Fruit fly (Drosophila melanogaster) whole organism, embryonic: ENCODE measurements around the gene CG11294.

Experiments used
- Abd-B ChIP-seq: fragments of 200-800 bp; sonication (Bioruptor generic); optimal IDR thresholded peaks from 2 replicates; lab custom pipeline; 2018; ENCODE audit warnings: missing biosample characterization, mild to moderate bottlenecking, missing genetic modification characterization, moderate library complexity
- CG11723 ChIP-seq: fragments of 200-800 bp; sonication (Bioruptor generic); optimal IDR thresholded peaks from 2 replicates; lab custom pipeline; 2017; ENCODE audit warnings: missing biosample characterization, mild to moderate bottlenecking, missing genetic modification characterization
- CG15479 ChIP-seq: fragments of 200-800 bp; sonication (Bioruptor generic); optimal IDR thresholded peaks from 3 replicates; lab custom pipeline; 2019; ENCODE audit warnings: missing biosample characterization, mild to moderate bottlenecking, missing genetic modification characterization, moderate library complexity
- CG16813 ChIP-seq: fragments of 200-800 bp; sonication (Bioruptor generic); IDR thresholded peaks from 3 replicates; pipeline ENCODE4 v1.3.6; 2022; ENCODE audit warnings: missing biosample characterization, missing genetic modification characterization; ENCODE audit not compliant: partially characterized antibody
- CG17829 ChIP-seq: fragments of 200-800 bp; optimal IDR thresholded peaks from 2 replicates; lab custom pipeline; 2019; ENCODE audit warnings: missing biosample characterization, mild to moderate bottlenecking, missing genetic modification characterization, moderate library complexity
- CG2199 ChIP-seq: fragments of 200-800 bp; sonication (Bioruptor generic); IDR thresholded peaks from 3 replicates; pipeline ENCODE4 v1.3.6; 2022; ENCODE audit warnings: missing biosample characterization, missing genetic modification characterization
- CG3847 ChIP-seq: fragments of 200-800 bp; sonication (Bioruptor generic); IDR thresholded peaks from 2 replicates; pipeline ENCODE4 v1.3.6; 2022; ENCODE audit warnings: missing biosample characterization, missing genetic modification characterization
- CG4282 ChIP-seq: fragments of 200-800 bp; sonication (Bioruptor generic); optimal IDR thresholded peaks from 2 replicates; lab custom pipeline; 2016; ENCODE audit warnings: missing biosample characterization, missing genetic modification characterization
- CG4360 ChIP-seq: fragments of 200-800 bp; sonication (Bioruptor generic); IDR thresholded peaks from 2 replicates; pipeline ENCODE4 v1.3.6; 2022; ENCODE audit warnings: missing biosample characterization, missing genetic modification characterization
- CG7271 ChIP-seq: fragments of 200-800 bp; sonication (Bioruptor generic); optimal IDR thresholded peaks from 2 replicates; lab custom pipeline; 2018; ENCODE audit warnings: missing biosample characterization, mild to moderate bottlenecking, missing genetic modification characterization, moderate library complexity
- CG8359 ChIP-seq: fragments of 200-800 bp; sonication (Bioruptor generic); optimal IDR thresholded peaks from 2 replicates; lab custom pipeline; 2017; ENCODE audit warnings: missing biosample characterization, mild to moderate bottlenecking, missing genetic modification characterization, borderline replicate concordance
- Drgx ChIP-seq: fragments of 200-800 bp; sonication (Bioruptor generic); IDR thresholded peaks from 2 replicates; pipeline ENCODE4 v1.3.6; 2022; ENCODE audit warnings: missing biosample characterization, missing genetic modification characterization
- Elba2 ChIP-seq: fragments of 200-800 bp; sonication (Bioruptor generic); optimal IDR thresholded peaks from 3 replicates; lab custom pipeline; 2016; ENCODE audit warnings: missing biosample characterization, missing genetic modification characterization
- HHEX ChIP-seq: fragments of 200-800 bp; sonication (Bioruptor generic); optimal IDR thresholded peaks from 3 replicates; lab custom pipeline; 2017; ENCODE audit warnings: missing biosample characterization, mild to moderate bottlenecking, missing genetic modification characterization, missing genetic modification reagents
- HmgZ ChIP-seq: fragments of 200-800 bp; sonication (Bioruptor generic); optimal IDR thresholded peaks from 2 replicates; lab custom pipeline; 2018; ENCODE audit warnings: missing biosample characterization, mild to moderate bottlenecking, missing genetic modification characterization
- Max ChIP-seq: fragments of 200-800 bp; sonication (Bioruptor generic); optimal IDR thresholded peaks from 2 replicates; lab custom pipeline; 2016; ENCODE audit warnings: missing biosample characterization, mild to moderate bottlenecking, missing genetic modification characterization
- Oaz ChIP-seq: fragments of 200-800 bp; sonication (Bioruptor generic); IDR thresholded peaks from 2 replicates; pipeline ENCODE4 v1.3.6; 2022; ENCODE audit warnings: missing biosample characterization, missing genetic modification characterization
- Pdp1 ChIP-seq, 2 experiments: fragments of 200-800 bp; sonication (Bioruptor generic); optimal IDR thresholded peaks; 3 replicates each; lab custom pipeline; 2016; ENCODE audit warnings: missing biosample characterization in 2 of 2, missing genetic modification characterization in 2 of 2, mild to moderate bottlenecking in 1 of 2, moderate library complexity in 1 of 2
- Rfx ChIP-seq: fragments of 200-800 bp; sonication (Bioruptor generic); IDR thresholded peaks from 2 replicates; pipeline ENCODE4 v1.3.6; 2022; ENCODE audit warnings: missing biosample characterization, missing genetic modification characterization
- Six4 ChIP-seq: fragments of 200-800 bp; sonication (Bioruptor generic); optimal IDR thresholded peaks from 2 replicates; lab custom pipeline; 2016; ENCODE audit warnings: missing biosample characterization, missing genetic modification characterization
- Trl ChIP-seq, 3 experiments: fragments of >200 bp in 2 of 3; fragments of 200-800 bp in 1 of 3; sonication (Bioruptor generic) in 1 of 3; optimal IDR thresholded peaks; 2 replicates in 1 of 3; 3 replicates in 2 of 3; lab custom pipeline; 2016 to 2017; ENCODE audit warnings: missing biosample characterization in 1 of 3, missing genetic modification characterization in 1 of 3
- abd-A ChIP-seq: fragments of 200-800 bp; sonication (Bioruptor generic); optimal IDR thresholded peaks from 3 replicates; lab custom pipeline; 2019; ENCODE audit warnings: missing biosample characterization, mild to moderate bottlenecking, missing genetic modification characterization, moderate library complexity
- ac ChIP-seq: fragments of 200-800 bp; sonication (Bioruptor generic); optimal IDR thresholded peaks from 3 replicates; lab custom pipeline; 2017; ENCODE audit warnings: missing biosample characterization, mild to moderate bottlenecking, missing genetic modification characterization
- ap ChIP-seq: fragments of 200-800 bp; sonication (Bioruptor generic); IDR thresholded peaks from 2 replicates; pipeline ENCODE4 v1.3.6; 2022; ENCODE audit warnings: missing biosample characterization, missing genetic modification characterization
- bbx ChIP-seq: fragments of 200-800 bp; sonication (Bioruptor generic); IDR thresholded peaks from 2 replicates; pipeline ENCODE4 v1.3.6; 2022; ENCODE audit warnings: missing biosample characterization, missing genetic modification characterization; ENCODE audit not compliant: partially characterized antibody
- btn ChIP-seq: fragments of 200-800 bp; sonication (Bioruptor generic); optimal IDR thresholded peaks from 2 replicates; lab custom pipeline; 2016; ENCODE audit warnings: missing biosample characterization, missing genetic modification characterization
- cad ChIP-seq: fragments of >200 bp; optimal IDR thresholded peaks from 2 replicates; lab custom pipeline; 2017; ENCODE audit warnings: missing biosample characterization, missing genetic modification characterization
- cg ChIP-seq: fragments of 200-800 bp; sonication (Bioruptor generic); optimal IDR thresholded peaks from 3 replicates; lab custom pipeline; 2019; ENCODE audit warnings: missing biosample characterization, mild to moderate bottlenecking, missing genetic modification characterization, moderate library complexity
- chn ChIP-seq: fragments of 200-800 bp; sonication (Bioruptor generic); optimal IDR thresholded peaks from 2 replicates; lab custom pipeline; 2016; ENCODE audit warnings: missing biosample characterization, missing genetic modification characterization
- crp ChIP-seq, 2 experiments: fragments of 200-800 bp; sonication (Bioruptor generic); optimal IDR thresholded peaks; 2 replicates in 1 of 2; 3 replicates in 1 of 2; lab custom pipeline; 2017; ENCODE audit warnings: missing biosample characterization in 2 of 2, missing genetic modification characterization in 2 of 2, mild to moderate bottlenecking in 1 of 2, moderate library complexity in 1 of 2
- cwo ChIP-seq: fragments of 200-800 bp; sonication (Bioruptor generic); optimal IDR thresholded peaks from 3 replicates; lab custom pipeline; 2017; ENCODE audit warnings: missing biosample characterization, missing genetic modification characterization, mild to moderate bottlenecking, moderate library complexity, missing genetic modification reagents
- dysf ChIP-seq: fragments of 200-800 bp; sonication (Bioruptor generic); IDR thresholded peaks from 3 replicates; pipeline ENCODE4 v1.3.6; 2022; ENCODE audit warnings: missing biosample characterization, missing genetic modification characterization
- gcm ChIP-seq: fragments of 200-800 bp; sonication (Bioruptor generic); optimal IDR thresholded peaks from 2 replicates; lab custom pipeline; 2019; ENCODE audit warnings: missing biosample characterization, mild to moderate bottlenecking, missing genetic modification characterization, moderate library complexity
- kay ChIP-seq: fragments of 200-800 bp; sonication (Bioruptor generic); optimal IDR thresholded peaks from 2 replicates; lab custom pipeline; 2016; ENCODE audit warnings: missing biosample characterization, missing genetic modification characterization
- p53 ChIP-seq: fragments of 200-800 bp; sonication (Bioruptor generic); optimal IDR thresholded peaks from 2 replicates; lab custom pipeline; 2016; ENCODE audit warnings: missing biosample characterization, missing genetic modification characterization
- prd ChIP-seq, 3 experiments: fragments of >200 bp in 2 of 3; fragments of 200-800 bp in 1 of 3; sonication (Bioruptor generic) in 1 of 3; optimal IDR thresholded peaks in 2 of 3; IDR thresholded peaks in 1 of 3; 2 replicates in 2 of 3; 3 replicates in 1 of 3; pipeline versions ENCODE4 v1.3.6 to Lab custom; 2017 to 2022; ENCODE audit warnings: missing biosample characterization in 1 of 3, missing genetic modification characterization in 1 of 3
- rib ChIP-seq: fragments of 200-800 bp; sonication (Bioruptor generic); IDR thresholded peaks from 2 replicates; pipeline ENCODE4 v1.3.6; 2022; ENCODE audit warnings: missing biosample characterization, missing genetic modification characterization
- ro ChIP-seq: fragments of 200-800 bp; sonication (Bioruptor generic); IDR thresholded peaks from 2 replicates; pipeline ENCODE4 v1.3.6; 2022; ENCODE audit warnings: missing biosample characterization, missing genetic modification characterization
- row ChIP-seq: fragments of 200-800 bp; sonication (Bioruptor generic); IDR thresholded peaks from 3 replicates; pipeline ENCODE4 v1.3.6; 2022; ENCODE audit warnings: missing biosample characterization, missing genetic modification characterization
- sens ChIP-seq: fragments of 200-800 bp; sonication (Bioruptor generic); peaks from one replicate; lab custom pipeline; 2016; ENCODE audit warnings: missing biosample characterization, missing genetic modification characterization
- sim ChIP-seq: fragments of 200-800 bp; sonication (Bioruptor generic); IDR thresholded peaks from 2 replicates; pipeline ENCODE4 v1.3.6; 2022; ENCODE audit warnings: missing biosample characterization, missing genetic modification characterization
- sr ChIP-seq: fragments of 200-800 bp; sonication (Bioruptor generic); IDR thresholded peaks from 3 replicates; pipeline ENCODE4 v1.3.6; 2022; ENCODE audit warnings: missing biosample characterization, missing genetic modification characterization
- trem ChIP-seq: fragments of 200-800 bp; optimal IDR thresholded peaks from 3 replicates; lab custom pipeline; 2019; ENCODE audit warnings: missing biosample characterization, mild to moderate bottlenecking, missing genetic modification characterization, moderate library complexity
- ttk ChIP-seq: fragments of 200-800 bp; sonication (Bioruptor generic); IDR thresholded peaks from 2 replicates; pipeline ENCODE4 v2.1.2; 2022; ENCODE audit warnings: missing biosample characterization, missing genetic modification characterization
- wdn ChIP-seq: fragments of 200-800 bp; sonication (Bioruptor generic); IDR thresholded peaks from 2 replicates; pipeline ENCODE4 v1.3.6; 2022; ENCODE audit warnings: missing biosample characterization, missing genetic modification characterization
- zen ChIP-seq: fragments of 200-800 bp; sonication (Bioruptor generic); optimal IDR thresholded peaks from 3 replicates; lab custom pipeline; 2018; ENCODE audit warnings: missing biosample characterization, mild to moderate bottlenecking, missing genetic modification characterization, moderate library complexity
- zfh2 ChIP-seq: fragments of 200-800 bp; sonication (Bioruptor generic); optimal IDR thresholded peaks from 2 replicates; lab custom pipeline; 2016; ENCODE audit warnings: missing biosample characterization, missing genetic modification characterization

Gene CG11294

DNA sequence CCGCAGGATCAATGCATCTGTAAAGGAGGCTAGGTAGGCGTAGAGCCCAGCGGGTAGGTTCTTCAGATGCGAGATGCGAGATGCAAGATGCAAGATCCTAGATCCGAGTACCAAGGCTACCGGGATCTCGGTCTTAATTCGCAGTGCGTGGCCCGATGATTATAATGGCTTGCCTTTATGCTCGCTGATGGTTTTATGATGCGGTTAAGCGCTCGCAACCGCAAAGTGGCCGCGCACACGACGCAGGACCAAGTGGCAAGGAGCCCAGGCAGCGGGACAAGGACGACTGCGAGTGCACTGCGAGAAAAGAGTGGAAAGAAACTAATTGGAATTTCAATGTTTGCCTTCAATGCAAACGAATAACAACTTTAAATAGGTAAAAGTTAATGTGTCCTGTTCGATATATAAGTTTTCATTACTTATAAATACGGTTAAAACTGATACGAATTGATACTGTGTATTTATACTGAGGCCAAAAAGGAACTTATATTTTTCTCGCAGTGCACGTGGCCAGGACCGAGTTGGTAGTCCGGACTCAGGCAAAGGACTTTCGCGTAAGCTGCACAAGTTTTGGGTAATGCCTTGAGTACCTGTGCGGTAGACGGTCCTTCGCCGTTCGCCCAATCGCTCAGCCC is 39.3 kb downstream of the CG11294 start (continued):
- TF ChIP-seq ro (GFP tag; lab: Robert Waterston, UW) (no peak), ap (GFP tag; lab: Robert Waterston, UW) (no peak), CG4282 (GFP tag; lab: Kevin White, UChicago) (no peak), CG15479 (GFP tag; lab: Kevin White, UChicago) (peak; percentile 86), Elba2 (GFP tag; lab: Kevin White, UChicago) (peak; percentile 26), zen (tag; lab: Kevin White, UChicago) (peak; percentile 59), chn (no peak), btn (GFP tag; lab: Kevin White, UChicago) (no peak), CG3847 (GFP tag; lab: Robert Waterston, UW) (no peak), HHEX (GFP tag; lab: Kevin White, UChicago) (no peak), Drgx (GFP tag; lab: Robert Waterston, UW) (no peak), CG7271 (tag; lab: Kevin White, UChicago) (peak; percentile 58), ttk (GFP tag; lab: Robert Waterston, UW) (no peak), wdn (no peak), cad (peak; percentile 89)

DNA sequence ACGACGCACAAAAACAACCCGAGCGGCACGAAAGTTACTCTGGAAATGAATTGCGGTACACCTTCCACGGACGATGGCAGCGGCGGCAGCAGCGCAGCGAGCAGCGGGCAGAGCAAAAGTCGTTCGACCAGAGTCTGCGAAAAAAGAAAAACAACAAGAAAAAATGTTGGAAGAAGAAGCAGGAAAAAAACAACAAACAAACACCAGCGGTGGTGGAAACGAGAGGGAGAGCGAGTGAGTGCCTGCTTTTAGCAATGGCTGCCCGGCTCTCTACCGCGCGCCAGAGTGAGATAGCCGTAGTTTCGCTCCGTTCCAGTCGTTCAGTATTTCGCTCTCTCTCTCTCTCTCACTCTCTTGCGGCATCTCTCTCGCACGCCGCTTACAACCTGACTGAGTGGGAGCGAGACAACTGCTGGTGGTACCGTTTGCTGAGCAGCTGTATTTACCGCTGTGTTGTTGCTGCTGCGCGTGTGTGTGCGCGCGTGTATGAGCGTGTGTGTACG is 42.7 kb downstream of the CG11294 start, which contains the start of gene oc:
Gene oc, minus strand, starts transcription at position 51 of the 503 bp plus-strand sequence.
- TF ChIP-seq Max (no peak), sens (GFP tag; lab: Kevin White, UChicago) (peak; percentile 65), CG8359 (GFP tag; lab: Kevin White, UChicago) (peak; percentile 12), CG4360 (peak; percentile 98), CG16813 (peak; percentile 37; the same call in 1 of the 3 replicates), CG11723 (GFP tag; lab: Kevin White, UChicago) (no peak), kay (GFP tag; lab: Kevin White, UChicago) (no peak), sim (0 out of 2 replicates have a peak, but pooled peaks have one; percentile 14), CG17829 (tag; lab: Kevin White, UChicago) (peak; percentile 43), sr (GFP tag; lab: Robert Waterston, UW) (no peak), Abd-B (peak; percentile 60), bbx (GFP tag; lab: Robert Waterston, UW) (0 out of 2 replicates have a peak, but pooled peaks have one; percentile 44), abd-A (tag; lab: Kevin White, UChicago) (peak; percentile 83), trem (tag; lab: Kevin White, UChicago) (peak; percentile 5), prd (optimal IDR thresholded peaks at IDR 0.05; lab: Kevin White, UChicago) (no peak), prd (GFP tag; IDR thresholded peaks at IDR 0.05; lab: Robert Waterston, UW) (no peak; the same call in 2 of the 3 replicates), CG2199 (GFP tag; lab: Robert Waterston, UW) (peak; percentile 45; the same call in 1 of the 3 replicates), p53 (peak; percentile 34), ac (GFP tag; lab: Kevin White, UChicago) (peak; percentile 90), gcm (GFP tag; lab: Kevin White, UChicago) (peak; percentile 9), Oaz (GFP tag; lab: Robert Waterston, UW) (peak; percentile 18; the same call in 1 of the 2 replicates), cg (GFP tag; lab: Kevin White, UChicago) (peak; percentile 99), HmgZ (tag; lab: Kevin White, UChicago) (peak; percentile 64), zfh2 (GFP tag; lab: Kevin White, UChicago) (no peak), Pdp1 (GFP tag; optimal IDR thresholded peaks at IDR 0.05; lab: Kevin White, UChicago) (no peak), rib (GFP tag; lab: Robert Waterston, UW) (peak; percentile 24; the same call in 1 of the 2 replicates), Rfx (0 out of 2 replicates have a peak, but pooled peaks have one; percentile 17), Drgx (GFP tag; lab: Robert Waterston, UW) (peak; percentile 55), cwo (GFP tag; lab: Kevin White, UChicago) (no peak), row (GFP tag; lab: Robert Waterston, UW) (no peak), Six4 (GFP tag; lab: Kevin White, UChicago) (no peak), crp (GFP tag; optimal IDR thresholded peaks at IDR 0.05; lab: Kevin White, UChicago) (peak in 1 of 2 experiments; percentile 36), dysf (GFP tag; lab: Robert Waterston, UW) (no peak), Trl (optimal IDR thresholded peaks at IDR 0.05; lab: Kevin White, UChicago) (peak; percentile 49 to 83), Trl (GFP tag; optimal IDR thresholded peaks at IDR 0.05; lab: Kevin White, UChicago) (no peak)
